Fruit fly (Drosophila melanogaster) whole organism, pupa: Measurements from ENCODE around the gene Osi2.

Experiments used
- CG4496 ChIP-seq: fragments of 200-800 bp; sonication (Bioruptor generic); IDR thresholded peaks from 3 replicates; pipeline ENCODE4 v1.3.6; 2022; ENCODE audit warnings: missing biosample characterization, missing genetic modification characterization
- EcR ChIP-seq: fragments of 200-800 bp; sonication (Bioruptor generic); optimal IDR thresholded peaks from 3 replicates; lab custom pipeline; 2019; ENCODE audit warnings: missing biosample characterization, missing genetic modification characterization, mild to moderate bottlenecking, moderate library complexity, missing genetic modification reagents
- Snoo ChIP-seq: fragments of 200-800 bp; sonication (Bioruptor generic); optimal IDR thresholded peaks from 3 replicates; lab custom pipeline; 2017; ENCODE audit warnings: missing biosample characterization, mild to moderate bottlenecking, missing genetic modification characterization, inconsistent platforms

DNA sequence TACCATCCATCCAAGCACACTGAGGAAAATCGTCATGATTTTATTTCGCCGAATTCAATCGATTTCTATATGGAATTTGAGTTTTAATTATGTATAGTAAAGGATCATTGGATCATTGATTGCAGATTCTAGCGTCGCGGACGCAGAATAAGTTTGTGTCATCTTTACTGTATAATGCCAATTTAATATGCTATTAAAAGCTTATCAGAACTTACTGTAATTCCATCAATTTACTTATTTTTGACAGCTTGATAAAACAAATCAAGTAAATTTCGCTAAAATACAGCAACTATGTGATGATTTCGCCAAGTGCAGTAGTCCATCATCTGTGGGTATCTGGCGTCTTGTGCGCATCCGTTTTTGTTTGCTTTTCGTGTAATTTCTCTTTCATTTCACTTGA lies 23.9 kb downstream of the Osi2 start:
- TF ChIP-seq Snoo (tag; lab: Kevin White, UChicago) (no peak), EcR (GFP tag; lab: Kevin White, UChicago) (no peak), CG4496 (GFP tag; lab: Robert Waterston, UW) (no peak)
